Worm (Caenorhabditis elegans) whole organism, L3 larva: Measurements from ENCODE around the gene xbp-1.

Experiments
- R02D3.7 ChIP-seq: fragments of 150-350 bp; optimal IDR thresholded peaks from 2 replicates; lab custom pipeline; 2014; ENCODE audit warnings: missing biosample characterization, missing genetic modification characterization
- ZK546.5 ChIP-seq: sonication (generic microtip); optimal IDR thresholded peaks from 2 replicates; lab custom pipeline; 2017; ENCODE audit warnings: missing biosample characterization, missing genetic modification characterization
- aly-2 ChIP-seq: fragments of 150-350 bp; optimal IDR thresholded peaks from 2 replicates; lab custom pipeline; 2014; ENCODE audit warnings: missing biosample characterization, missing genetic modification characterization
- ama-1 ChIP-seq: fragments of 150-350 bp; optimal IDR thresholded peaks from 2 replicates; lab custom pipeline; 2018
- ceh-16 ChIP-seq: sonication (generic microtip); optimal IDR thresholded peaks from 2 replicates; lab custom pipeline; 2017; ENCODE audit warnings: missing biosample characterization, missing genetic modification characterization
- ceh-28 ChIP-seq: fragments of 150-350 bp; optimal IDR thresholded peaks from 2 replicates; lab custom pipeline; 2014; ENCODE audit warnings: missing biosample characterization, missing genetic modification reagents, missing genetic modification characterization
- ceh-82 ChIP-seq: fragments of 150-350 bp; optimal IDR thresholded peaks from 2 replicates; lab custom pipeline; 2014; ENCODE audit warnings: missing biosample characterization, missing genetic modification characterization
- ceh-9 ChIP-seq: sonication (generic microtip); optimal IDR thresholded peaks from 2 replicates; lab custom pipeline; 2018; ENCODE audit warnings: missing biosample characterization, missing genetic modification characterization
- daf-12 ChIP-seq: fragments of 150-350 bp; optimal IDR thresholded peaks from 2 replicates; lab custom pipeline; 2014; ENCODE audit warnings: missing biosample characterization, missing genetic modification reagents, missing genetic modification characterization
- egl-27 ChIP-seq: sonication (generic microtip); optimal IDR thresholded peaks from 4 replicates; lab custom pipeline; 2017; ENCODE audit warnings: missing biosample characterization, missing genetic modification reagents, missing genetic modification characterization
- egl-5 ChIP-seq: fragments of 150-350 bp; optimal IDR thresholded peaks from 2 replicates; lab custom pipeline; 2017; ENCODE audit warnings: missing biosample characterization, missing genetic modification reagents, missing genetic modification characterization, inconsistent platforms
- elt-1 ChIP-seq: fragments of 150-350 bp; optimal IDR thresholded peaks from 2 replicates; lab custom pipeline; 2014; ENCODE audit warnings: missing biosample characterization, missing genetic modification characterization
- elt-2 ChIP-seq: sonication (generic microtip); optimal IDR thresholded peaks from 2 replicates; lab custom pipeline; 2016; ENCODE audit warnings: missing genetic modification reagents, mild to moderate bottlenecking, missing genetic modification characterization, missing compliant biosample characterization
- elt-3 ChIP-seq, 3 experiments: fragments of 150-350 bp in 1 of 3; sonication (generic microtip) in 2 of 3; optimal IDR thresholded peaks; 2 replicates in 2 of 3; 4 replicates in 1 of 3; lab custom pipeline; 2014 to 2017; ENCODE audit warnings: missing biosample characterization in 3 of 3, missing genetic modification characterization in 3 of 3
- eor-1 ChIP-seq, 2 experiments: fragments of 150-350 bp; optimal IDR thresholded peaks; 2 replicates each; lab custom pipeline; 2014 to 2018; ENCODE audit warnings: missing biosample characterization in 2 of 2, missing genetic modification characterization in 2 of 2
- fkh-10 ChIP-seq: sonication (generic microtip); optimal IDR thresholded peaks from 2 replicates; lab custom pipeline; 2017; ENCODE audit warnings: missing biosample characterization, missing genetic modification reagents, missing genetic modification characterization
- fkh-2 ChIP-seq: fragments of 150-350 bp; optimal IDR thresholded peaks from 2 replicates; lab custom pipeline; 2014; ENCODE audit warnings: missing biosample characterization, missing genetic modification reagents, missing genetic modification characterization
- fos-1 ChIP-seq: fragments of 150-350 bp; optimal IDR thresholded peaks from 2 replicates; lab custom pipeline; 2014; ENCODE audit warnings: missing biosample characterization, missing genetic modification characterization
- hmg-11 ChIP-seq: sonication (generic microtip); optimal IDR thresholded peaks from 2 replicates; lab custom pipeline; 2016; ENCODE audit warnings: missing genetic modification characterization, missing compliant biosample characterization
- jun-1 ChIP-seq: fragments of 150-350 bp; optimal IDR thresholded peaks from 2 replicates; lab custom pipeline; 2014; ENCODE audit warnings: missing biosample characterization, missing genetic modification reagents, missing genetic modification characterization
- lin-15B ChIP-seq: fragments of 150-350 bp; optimal IDR thresholded peaks from 2 replicates; lab custom pipeline; 2014; ENCODE audit warnings: missing biosample characterization, missing genetic modification characterization
- lin-39 ChIP-seq: fragments of 150-350 bp; optimal IDR thresholded peaks from 2 replicates; lab custom pipeline; 2018; ENCODE audit warnings: missing biosample characterization, missing genetic modification reagents, missing genetic modification characterization
- lsy-12 ChIP-seq: sonication (generic microtip); optimal IDR thresholded peaks from 2 replicates; lab custom pipeline; 2016; ENCODE audit warnings: mild to moderate bottlenecking, missing genetic modification characterization, missing compliant biosample characterization
- mdl-1 ChIP-seq: fragments of 150-350 bp; optimal IDR thresholded peaks from 2 replicates; lab custom pipeline; 2014; ENCODE audit warnings: missing biosample characterization, missing genetic modification characterization
- mml-1 ChIP-seq: fragments of 150-350 bp; sonication (generic microtip); optimal IDR thresholded peaks from 3 replicates; lab custom pipeline; 2014; ENCODE audit warnings: missing biosample characterization, missing genetic modification characterization
- nfya-1 ChIP-seq: sonication (generic microtip); optimal IDR thresholded peaks from 2 replicates; lab custom pipeline; 2017; ENCODE audit warnings: missing genetic modification characterization, mild to moderate bottlenecking, missing compliant biosample characterization, antibody characterized with exemption, moderate library complexity; ENCODE audit not compliant: insufficient read depth
- nhr-11 ChIP-seq: fragments of 150-350 bp; optimal IDR thresholded peaks from 2 replicates; lab custom pipeline; 2014; ENCODE audit warnings: missing biosample characterization, missing genetic modification characterization
- nhr-12 ChIP-seq: fragments of 150-350 bp; optimal IDR thresholded peaks from 2 replicates; lab custom pipeline; 2014; ENCODE audit warnings: missing biosample characterization, missing genetic modification characterization
- nhr-23 ChIP-seq: fragments of 150-350 bp; optimal IDR thresholded peaks from 2 replicates; lab custom pipeline; 2014; ENCODE audit warnings: missing biosample characterization, missing genetic modification reagents, missing genetic modification characterization
- nhr-237 ChIP-seq: fragments of 150-350 bp; optimal IDR thresholded peaks from 2 replicates; lab custom pipeline; 2014; ENCODE audit warnings: missing biosample characterization, missing genetic modification characterization
- nhr-25 ChIP-seq: sonication (generic microtip); optimal IDR thresholded peaks from 2 replicates; lab custom pipeline; 2017; ENCODE audit warnings: missing biosample characterization, missing genetic modification characterization
- nhr-28 ChIP-seq: fragments of 150-350 bp; optimal IDR thresholded peaks from 2 replicates; lab custom pipeline; 2014; ENCODE audit warnings: missing biosample characterization, missing genetic modification characterization
- nhr-43 ChIP-seq: sonication (generic microtip); optimal IDR thresholded peaks from 2 replicates; lab custom pipeline; 2016; ENCODE audit warnings: mild to moderate bottlenecking, missing genetic modification characterization, missing compliant biosample characterization; ENCODE audit not compliant: poor library complexity, severe bottlenecking
- nhr-67 ChIP-seq: fragments of 150-350 bp; optimal IDR thresholded peaks from 2 replicates; lab custom pipeline; 2014; ENCODE audit warnings: missing biosample characterization, missing genetic modification characterization
- nhr-76 ChIP-seq: fragments of 150-350 bp; sonication (generic microtip); optimal IDR thresholded peaks from 5 replicates; lab custom pipeline; 2014; ENCODE audit warnings: missing biosample characterization, missing genetic modification characterization
- nhr-77 ChIP-seq: fragments of 150-350 bp; optimal IDR thresholded peaks from 2 replicates; lab custom pipeline; 2014; ENCODE audit warnings: missing biosample characterization, missing genetic modification characterization
- pha-4 ChIP-seq: fragments of 150-350 bp; optimal IDR thresholded peaks from 2 replicates; lab custom pipeline; 2014; ENCODE audit warnings: missing biosample characterization, missing genetic modification reagents, missing genetic modification characterization
- pqm-1 ChIP-seq: fragments of 150-350 bp; optimal IDR thresholded peaks from 2 replicates; lab custom pipeline; 2017; ENCODE audit warnings: missing biosample characterization, missing genetic modification characterization, inconsistent platforms
- sea-2 ChIP-seq: fragments of 150-350 bp; sonication (generic microtip); optimal IDR thresholded peaks from 4 replicates; lab custom pipeline; 2014; ENCODE audit warnings: missing biosample characterization, missing genetic modification reagents, missing genetic modification characterization
- skn-1 ChIP-seq: fragments of 150-350 bp; optimal IDR thresholded peaks from 2 replicates; lab custom pipeline; 2014; ENCODE audit warnings: missing biosample characterization, missing genetic modification characterization
- snpc-4 ChIP-seq: fragments of 150-350 bp; optimal IDR thresholded peaks from 2 replicates; lab custom pipeline; 2014; ENCODE audit warnings: missing biosample characterization, missing genetic modification characterization
- tbx-2 ChIP-seq: sonication (generic microtip); optimal IDR thresholded peaks from 2 replicates; lab custom pipeline; 2016; ENCODE audit warnings: mild to moderate bottlenecking, missing genetic modification characterization, missing compliant biosample characterization
- unc-39 ChIP-seq: sonication (generic microtip); optimal IDR thresholded peaks from 4 replicates; lab custom pipeline; 2017; ENCODE audit warnings: missing biosample characterization, missing genetic modification characterization
- unc-62 ChIP-seq: fragments of 150-350 bp; sonication (generic microtip); optimal IDR thresholded peaks from 4 replicates; lab custom pipeline; 2014; ENCODE audit warnings: missing biosample characterization, missing genetic modification reagents, missing genetic modification characterization
- zag-1 ChIP-seq: fragments of 150-350 bp; optimal IDR thresholded peaks from 2 replicates; lab custom pipeline; 2014; ENCODE audit warnings: missing biosample characterization, missing genetic modification characterization
- ztf-11 ChIP-seq: fragments of 150-350 bp; optimal IDR thresholded peaks from 2 replicates; lab custom pipeline; 2014; ENCODE audit warnings: missing biosample characterization, missing genetic modification characterization
- ztf-4 ChIP-seq: fragments of 150-350 bp; optimal IDR thresholded peaks from 2 replicates; lab custom pipeline; 2014; ENCODE audit warnings: missing biosample characterization, missing genetic modification characterization

The xbp-1 gene

DNA sequence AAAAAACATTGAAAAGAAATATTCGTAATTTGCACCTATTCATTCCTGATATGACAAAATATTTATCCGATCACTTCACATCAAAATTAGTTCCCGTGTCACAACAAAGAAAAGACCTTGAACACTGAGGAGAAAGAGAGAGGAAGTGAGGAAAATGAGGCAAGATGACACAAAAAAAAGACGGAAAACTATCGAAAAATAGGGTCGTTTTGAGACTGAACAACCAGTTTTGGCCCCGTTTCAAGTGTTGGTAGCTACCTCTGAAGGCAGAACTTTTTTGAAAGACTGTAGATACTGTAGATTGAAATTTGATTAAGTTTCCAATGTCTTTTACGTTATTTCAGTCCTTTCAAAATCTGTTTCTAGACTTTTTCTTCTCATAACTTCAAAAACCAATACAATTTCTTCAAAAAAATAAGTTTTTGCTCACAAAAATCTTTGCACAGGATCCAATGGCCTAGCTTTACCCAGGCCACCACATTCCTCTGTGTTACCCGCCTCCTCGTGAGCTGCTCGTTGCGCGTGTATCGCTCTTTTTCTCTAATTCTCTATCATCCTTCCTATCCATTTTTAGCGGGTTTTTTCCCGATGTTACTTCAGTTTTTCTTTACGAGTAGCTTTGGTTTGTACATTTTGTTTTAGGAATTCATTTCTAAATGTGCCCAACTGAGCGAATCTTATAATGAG, 2.8 kb downstream of the xbp-1 start:
- TF ChIP-seq eor-1 (tag; optimal IDR thresholded peaks at IDR 0.05; lab: Kevin White, UChicago): no peak
- peak; percentile 21 for TF ChIP-seq skn-1
- TF ChIP-seq nhr-76: no peak
- no peak for TF ChIP-seq ceh-9
- no peak for TF ChIP-seq fkh-2 (tag; lab: Kevin White, UChicago)
- TF ChIP-seq unc-39 (tag; lab: Kevin White, UChicago): no peak
- TF ChIP-seq ZK546.5 (tag; lab: Kevin White, UChicago): no peak
- TF ChIP-seq R02D3.7 (tag; lab: Kevin White, UChicago): peak; percentile 22
- no peak for TF ChIP-seq nhr-28
- TF ChIP-seq pqm-1 (tag; lab: Kevin White, UChicago): no peak
- TF ChIP-seq mdl-1 (tag; lab: Kevin White, UChicago): peak; percentile 85
- TF ChIP-seq mml-1 (tag; lab: Kevin White, UChicago): no peak
- TF ChIP-seq elt-1 (tag; lab: Kevin White, UChicago): no peak
- no peak for TF ChIP-seq fos-1
- peak; percentile 75 for TF ChIP-seq lin-15B (tag; lab: Kevin White, UChicago)
- TF ChIP-seq elt-3 (tag; optimal IDR thresholded peaks at IDR 0.05; lab: Kevin White, UChicago): no peak
- peak; percentile 20 for TF ChIP-seq egl-5 (tag; lab: Kevin White, UChicago)
- peak; percentile 84 for TF ChIP-seq nfya-1 (tag; lab: Kevin White, UChicago)
- no peak for TF ChIP-seq ztf-11 (tag; lab: Kevin White, UChicago)
- TF ChIP-seq hmg-11 (tag; lab: Kevin White, UChicago): no peak
- no peak for TF ChIP-seq nhr-11 (tag; lab: Kevin White, UChicago)
- TF ChIP-seq ztf-4 (tag; lab: Kevin White, UChicago): no peak
- TF ChIP-seq nhr-25 (tag; lab: Kevin White, UChicago): peak; percentile 58
- TF ChIP-seq jun-1 (tag; lab: Kevin White, UChicago): no peak
- TF ChIP-seq ceh-82 (tag; lab: Kevin White, UChicago): no peak
- TF ChIP-seq snpc-4: peak; percentile 46
- TF ChIP-seq ama-1 (lab: Kevin White, UChicago): no peak
- TF ChIP-seq egl-27 (tag; lab: Kevin White, UChicago): no peak
- TF ChIP-seq nhr-12 (tag; lab: Kevin White, UChicago): no peak
- peak; percentile 6 for TF ChIP-seq fkh-10 (GFP tag; lab: Kevin White, UChicago)
- peak; percentile 60 for TF ChIP-seq lin-39 (tag; lab: Kevin White, UChicago)
- TF ChIP-seq aly-2 (tag; lab: Kevin White, UChicago): no peak
- TF ChIP-seq pha-4 (tag; lab: Kevin White, UChicago): peak; percentile 73
- TF ChIP-seq nhr-237 (tag; lab: Kevin White, UChicago): no peak
- no peak for TF ChIP-seq nhr-67 (tag; lab: Kevin White, UChicago)
- TF ChIP-seq ceh-28 (tag; lab: Kevin White, UChicago): no peak
- TF ChIP-seq daf-12 (tag; lab: Kevin White, UChicago): no peak
- no peak for TF ChIP-seq nhr-23 (tag; lab: Kevin White, UChicago)
- TF ChIP-seq unc-62 (GFP tag; lab: Kevin White, UChicago): no peak
- no peak for TF ChIP-seq lsy-12
- no peak for TF ChIP-seq zag-1 (tag; lab: Kevin White, UChicago)
- TF ChIP-seq tbx-2: no peak
- TF ChIP-seq sea-2: no peak
- no peak for TF ChIP-seq nhr-43 (tag; lab: Kevin White, UChicago)
- no peak for TF ChIP-seq nhr-77 (tag; lab: Kevin White, UChicago)
- TF ChIP-seq ceh-16 (tag; lab: Kevin White, UChicago): no peak
- TF ChIP-seq elt-2 (tag; lab: Kevin White, UChicago): no peak
